Fruit fly (Drosophila melanogaster): ENCODE results near the gene RpS19b.

RpS19b gene

DNA sequence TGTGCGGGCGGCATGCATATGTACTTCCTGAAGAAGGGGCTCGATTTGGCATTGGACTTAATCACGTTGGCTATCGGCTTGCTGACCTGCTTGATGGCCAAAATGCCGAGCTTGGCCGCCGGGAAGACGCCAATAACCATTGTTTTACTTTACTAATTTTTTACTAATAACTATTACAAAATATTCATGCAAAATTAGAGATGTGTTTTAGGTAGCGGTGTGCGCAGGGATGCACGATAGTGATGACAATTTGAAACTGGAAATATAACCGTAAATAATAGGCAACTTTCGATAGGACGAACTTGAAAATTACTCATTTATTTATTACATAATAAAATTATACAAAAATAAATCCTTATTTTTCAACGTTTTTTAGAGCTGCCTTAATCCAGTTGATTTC, 5.9 kb downstream of the RpS19b start, which contains the start of gene CG13601 (continued):
- TF ChIP-seq gsb (GFP tag; IDR thresholded peaks at IDR 0.05) (no peak), Rfx (GFP tag; IDR thresholded peaks at IDR 0.05) (peak; percentile 75), CG6254 (GFP tag; optimal IDR thresholded peaks at IDR 0.05) (no peak), CG12659 (GFP tag; optimal IDR thresholded peaks at IDR 0.05) (peak; percentile 50), CG32532 (GFP tag; IDR thresholded peaks at IDR 0.05) (peak; percentile 41), Aef1 (GFP tag; IDR thresholded peaks at IDR 0.05) (0 out of 3 replicates have a peak, but pooled peaks have one; percentile 42), Dref (GFP tag; IDR thresholded peaks at IDR 0.05) (peak; percentile 41; the same call in 1 of the 2 replicates), HmgZ (tag; optimal IDR thresholded peaks at IDR 0.05) (peak; percentile 9), Hsf (GFP tag; optimal IDR thresholded peaks at IDR 0.05) (no peak), CG2712 (tag; optimal IDR thresholded peaks at IDR 0.05) (peak; percentile 27), pho (GFP tag; optimal IDR thresholded peaks at IDR 0.05) (no peak), CG5180 (GFP tag; optimal IDR thresholded peaks at IDR 0.05) (no peak), bcd (GFP tag; optimal IDR thresholded peaks at IDR 0.05) (no peak), Ssrp (tag; optimal IDR thresholded peaks at IDR 0.05) (no peak), CG16779 (GFP tag; IDR thresholded peaks at IDR 0.05) (no peak), phol (tag; optimal IDR thresholded peaks at IDR 0.05) (peak; percentile 27), Rx (GFP tag; IDR thresholded peaks at IDR 0.05) (no peak), Med (GFP tag) (peak; percentile 77), Scr (GFP tag; IDR thresholded peaks at IDR 0.05; ENCODE audit: partially characterized antibody) (peak; percentile 84), shn (GFP tag; optimal IDR thresholded peaks at IDR 0.05) (no peak), CG10959 (GFP tag; IDR thresholded peaks at IDR 0.05) (no peak), ato (GFP tag; IDR thresholded peaks at IDR 0.05; ENCODE audit: partially characterized antibody) (peak; percentile 40; the same call in 1 of the 2 replicates), Max (GFP tag; optimal IDR thresholded peaks at IDR 0.05) (peak; percentile 31), CG34422 (GFP tag; IDR thresholded peaks at IDR 0.05) (peak; percentile 49; the same call in 1 of the 3 replicates), CG3847 (GFP tag; IDR thresholded peaks at IDR 0.05) (peak; percentile 23; the same call in 1 of the 2 replicates), CG43689 (GFP tag; IDR thresholded peaks at IDR 0.05) (no peak), Hey (tag; optimal IDR thresholded peaks at IDR 0.05) (peak; percentile 24), btn (GFP tag; optimal IDR thresholded peaks at IDR 0.05) (no peak), kah (GFP tag; optimal IDR thresholded peaks at IDR 0.05) (no peak), CG32772 (GFP tag; IDR thresholded peaks at IDR 0.05) (no peak), emc (GFP tag; optimal IDR thresholded peaks at IDR 0.05) (no peak), Gug (GFP tag; IDR thresholded peaks at IDR 0.05) (peak; percentile 56; the same call in 1 of the 4 replicates), CG9727 (GFP tag; optimal IDR thresholded peaks at IDR 0.05) (peak; percentile 8), CrebB (tag; optimal IDR thresholded peaks at IDR 0.05) (no peak), NC2β (GFP tag; optimal IDR thresholded peaks at IDR 0.05) (no peak), zen (tag; optimal IDR thresholded peaks at IDR 0.05) (no peak), hb (GFP tag; IDR thresholded peaks at IDR 0.05; ENCODE audit: partially characterized antibody) (peak; percentile 79), HHEX (GFP tag; optimal IDR thresholded peaks at IDR 0.05) (no peak), BEAF-32 (GFP tag; optimal IDR thresholded peaks at IDR 0.05) (peak; percentile 82), CG4854 (GFP tag; optimal IDR thresholded peaks at IDR 0.05) (peak; percentile 19), zfh2 (GFP tag; optimal IDR thresholded peaks at IDR 0.05) (no peak), pzg (GFP tag; optimal IDR thresholded peaks at IDR 0.05) (peak; percentile 50), CG6765 (GFP tag; optimal IDR thresholded peaks at IDR 0.05) (no peak), fru (optimal IDR thresholded peaks at IDR 0.05) (no peak), Hr39 (optimal IDR thresholded peaks at IDR 0.05) (no peak), Awh (GFP tag; IDR thresholded peaks at IDR 0.05) (no peak), CG14860 (GFP tag; IDR thresholded peaks at IDR 0.05; ENCODE audit: partially characterized antibody) (peak; percentile 67), CG6272 (GFP tag; IDR thresholded peaks at IDR 0.05) (peak; percentile 23; the same call in 1 of the 2 replicates), dan (GFP tag; IDR thresholded peaks at IDR 0.05) (no peak), sens (GFP tag) (peak; percentile 55), HmgD (GFP tag; optimal IDR thresholded peaks at IDR 0.05) (no peak), gcm (GFP tag; optimal IDR thresholded peaks at IDR 0.05) (peak; percentile 4)
